Worm (Caenorhabditis elegans) whole organism, L1 larva: Measurements from ENCODE around the gene dnj-10.

Source experiments
- ama-1 ChIP-seq: fragments of 150-350 bp; optimal IDR thresholded peaks from 2 replicates; lab custom pipeline; 2014
- ceh-82 ChIP-seq, 3 experiments: fragments of 150-350 bp in 1 of 3; sonication (generic microtip) in 2 of 3; optimal IDR thresholded peaks; 2 replicates each; lab custom pipeline; 2014 to 2017; ENCODE audit warnings: missing biosample characterization in 3 of 3, missing genetic modification characterization in 3 of 3
- dpl-1 ChIP-seq, 3 experiments: fragments of 150-350 bp in 2 of 3; sonication (generic microtip) in 1 of 3; optimal IDR thresholded peaks; 2 replicates each; lab custom pipeline; 2014 to 2017; ENCODE audit warnings: missing biosample characterization in 3 of 3, missing genetic modification characterization in 3 of 3, missing genetic modification reagents in 3 of 3
- hpl-2 ChIP-seq: fragments of 150-350 bp; optimal IDR thresholded peaks from 2 replicates; lab custom pipeline; 2014; ENCODE audit warnings: missing biosample characterization, missing genetic modification reagents, missing genetic modification characterization
- isw-1 ChIP-seq: fragments of 200-800 bp; sonication (Bioruptor generic); IDR thresholded peaks from 2 replicates; pipeline ENCODE4 v1.3.6; 2022; ENCODE audit warnings: missing genetic modification characterization, missing compliant biosample characterization
- mab-9 ChIP-seq: fragments of 200-800 bp; sonication (Bioruptor generic); IDR thresholded peaks from 2 replicates; pipeline ENCODE4 v1.3.6; 2022; ENCODE audit warnings: missing genetic modification reagents, missing genetic modification characterization, missing compliant biosample characterization
- mef-2 ChIP-seq: fragments of 150-350 bp; optimal IDR thresholded peaks from 2 replicates; lab custom pipeline; 2014; ENCODE audit warnings: missing biosample characterization, missing genetic modification characterization
- nhr-12 ChIP-seq: sonication (generic microtip); optimal IDR thresholded peaks from 2 replicates; lab custom pipeline; 2017; ENCODE audit warnings: missing biosample characterization, missing genetic modification characterization
- nhr-237 ChIP-seq: fragments of 150-350 bp; optimal IDR thresholded peaks from 2 replicates; lab custom pipeline; 2014; ENCODE audit warnings: missing biosample characterization, missing genetic modification characterization
- nhr-76 ChIP-seq: sonication (generic microtip); optimal IDR thresholded peaks from 2 replicates; lab custom pipeline; 2017; ENCODE audit warnings: missing biosample characterization, missing genetic modification characterization
- rnt-1 ChIP-seq: sonication (generic microtip); optimal IDR thresholded peaks from 2 replicates; lab custom pipeline; 2016; ENCODE audit warnings: mild to moderate bottlenecking, missing genetic modification characterization, moderate library complexity, missing compliant biosample characterization

DNA sequence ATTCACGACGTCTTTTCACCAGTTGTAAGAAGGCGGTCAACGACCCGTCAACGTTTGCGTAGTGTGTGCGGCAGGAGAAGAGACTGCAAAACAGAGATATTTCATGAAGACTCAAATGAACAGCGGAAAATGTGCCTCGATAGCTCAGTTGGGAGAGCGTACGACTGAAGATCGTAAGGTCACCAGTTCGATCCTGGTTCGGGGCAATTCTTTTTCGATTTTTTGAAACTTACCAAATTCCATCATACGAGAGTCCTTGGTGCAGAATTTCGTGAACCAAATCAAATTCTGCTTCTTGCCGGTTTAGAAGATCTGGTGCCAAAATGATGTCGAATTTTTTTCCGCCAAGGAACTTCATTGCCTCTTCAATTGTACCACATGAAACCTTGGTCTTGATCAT, 22.0 kb downstream of the dnj-10 start:
- TF ChIP-seq isw-1 (GFP tag; lab: Robert Waterston, UW) (no peak), nhr-237 (tag; lab: Kevin White, UChicago) (no peak), mef-2 (tag; lab: Kevin White, UChicago) (no peak), ama-1 (peak; percentile 1), hpl-2 (GFP tag; lab: Kevin White, UChicago) (no peak), rnt-1 (tag; lab: Kevin White, UChicago) (peak; percentile 42), nhr-76 (tag; lab: Kevin White, UChicago) (no peak), ceh-82 (tag; optimal IDR thresholded peaks at IDR 0.05; lab: Kevin White, UChicago) (no peak), nhr-12 (tag; lab: Kevin White, UChicago) (no peak), dpl-1 (GFP tag; optimal IDR thresholded peaks at IDR 0.05; lab: Kevin White, UChicago) (peak in 2 of 3 experiments; percentile 12 to 23), mab-9 (no peak)
